Worm (Caenorhabditis elegans) whole organism, L3 larva: ENCODE measurements around the gene F52C9.5.

Experiments used
- R02D3.7 ChIP-seq: fragments of 150-350 bp; optimal IDR thresholded peaks from 2 replicates; lab custom pipeline; 2014; ENCODE audit warnings: missing biosample characterization, missing genetic modification characterization
- ceh-82 ChIP-seq: fragments of 150-350 bp; optimal IDR thresholded peaks from 2 replicates; lab custom pipeline; 2014; ENCODE audit warnings: missing biosample characterization, missing genetic modification characterization
- lin-15B ChIP-seq: fragments of 150-350 bp; optimal IDR thresholded peaks from 2 replicates; lab custom pipeline; 2014; ENCODE audit warnings: missing biosample characterization, missing genetic modification characterization
- mdl-1 ChIP-seq: fragments of 150-350 bp; optimal IDR thresholded peaks from 2 replicates; lab custom pipeline; 2014; ENCODE audit warnings: missing biosample characterization, missing genetic modification characterization
- nhr-43 ChIP-seq: sonication (generic microtip); optimal IDR thresholded peaks from 2 replicates; lab custom pipeline; 2016; ENCODE audit warnings: mild to moderate bottlenecking, missing genetic modification characterization, missing compliant biosample characterization; ENCODE audit not compliant: poor library complexity, severe bottlenecking

DNA sequence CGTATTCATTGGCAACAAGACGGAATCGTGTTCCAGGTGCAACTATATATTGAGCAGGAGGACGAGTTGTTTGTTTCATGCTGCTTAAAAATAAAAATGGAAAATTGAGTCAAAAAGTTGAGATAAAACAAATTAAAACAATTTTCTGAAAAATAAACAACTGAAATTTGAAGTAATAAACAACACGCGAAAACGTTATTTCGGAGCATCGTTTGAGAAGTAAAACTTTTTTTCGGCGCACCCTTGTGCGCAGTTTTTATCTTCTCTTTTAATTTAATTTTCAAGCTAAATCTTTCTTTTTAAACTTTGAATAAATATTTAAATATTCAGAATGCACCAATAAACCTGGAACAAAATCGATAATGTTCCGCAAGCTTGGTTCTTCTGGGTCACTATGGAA, 47.9 kb upstream of the F52C9.5 start, which contains the start of the genes sumv-1 and gop-1:
- TF ChIP-seq nhr-43 (tag; lab: Kevin White, UChicago) (no peak), R02D3.7 (tag; lab: Kevin White, UChicago) (no peak), lin-15B (tag; lab: Kevin White, UChicago) (no peak), mdl-1 (tag; lab: Kevin White, UChicago) (no peak), ceh-82 (tag; lab: Kevin White, UChicago) (no peak)
